Worm (Caenorhabditis elegans) whole organism, mixed stage, embryonic: ENCODE data around the gene tab-1.

ENCODE experiments used
- blmp-1 ChIP-seq: fragments of 150-350 bp; optimal IDR thresholded peaks from 2 replicates; lab custom pipeline; 2014; ENCODE audit warnings: missing biosample characterization, missing genetic modification characterization
- drap-1 ChIP-seq: fragments of 200-800 bp; sonication (Bioruptor generic); optimal IDR thresholded peaks from 3 replicates; lab custom pipeline; 2018; ENCODE audit warnings: mild to moderate bottlenecking, missing genetic modification characterization, missing compliant biosample characterization
- mab-5 ChIP-seq: fragments of 150-350 bp; optimal IDR thresholded peaks from 2 replicates; lab custom pipeline; 2014; ENCODE audit warnings: missing biosample characterization, missing genetic modification characterization
- snpc-4 ChIP-seq: fragments of 150-350 bp; optimal IDR thresholded peaks from 2 replicates; lab custom pipeline; 2014; ENCODE audit warnings: missing biosample characterization, missing genetic modification characterization
- tbx-8 ChIP-seq: fragments of 200-800 bp; sonication (Bioruptor generic); optimal IDR thresholded peaks from 2 replicates; lab custom pipeline; 2018; ENCODE audit warnings: mild to moderate bottlenecking, missing genetic modification characterization, moderate library complexity, missing compliant biosample characterization
- unc-39 ChIP-seq: fragments of 150-350 bp; optimal IDR thresholded peaks from 2 replicates; lab custom pipeline; 2014; ENCODE audit warnings: missing biosample characterization, missing genetic modification characterization

ce11 chrII:6801262-6801661 is 1.9 kb upstream of the tab-1 start:
- TF ChIP-seq drap-1 (no peak), tbx-8 (GFP tag; lab: Kevin White, UChicago) (no peak), blmp-1 (tag; lab: Kevin White, UChicago) (no peak), unc-39 (tag; lab: Kevin White, UChicago) (no peak), snpc-4 (tag; lab: Kevin White, UChicago) (no peak), mab-5 (tag; lab: Kevin White, UChicago) (no peak)
